Worm (Caenorhabditis elegans): Measurements from ENCODE around the gene ZC239.4.
"Not testable (repeated sequence)": the region's sequence is repeated elsewhere in the genome, so short reads cannot be mapped to it uniquely, and the experiment has no call there.

Gene ZC239.4

DNA sequence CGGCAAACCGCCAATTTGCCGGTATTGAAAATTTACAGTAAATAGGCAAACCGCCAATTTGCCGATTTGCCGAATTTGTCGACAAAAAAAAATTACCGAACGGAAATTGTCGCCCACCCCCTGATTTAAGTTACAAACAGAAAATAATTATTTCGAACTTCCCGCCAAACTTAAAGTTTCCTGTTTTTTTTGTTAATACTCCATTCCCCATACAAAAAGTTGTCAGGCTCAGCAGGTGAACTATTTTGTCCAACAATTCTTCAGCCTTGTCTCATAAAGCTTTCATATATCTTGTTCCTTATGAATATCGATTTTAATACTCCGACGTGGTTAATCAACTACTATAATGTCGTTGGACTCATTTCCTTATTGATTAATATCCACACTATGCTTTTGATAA is 10.6 kb upstream of the ZC239.4 start, which contains the start of gene sri-50:
Gene sri-50 (plus strand): TSS at position 301 of the 400 bp plus-strand sequence.
- no peak for TF ChIP-seq W03F9.2 (tag; optimal IDR thresholded peaks at IDR 0.05)
- TF ChIP-seq him-1 (tag; optimal IDR thresholded peaks at IDR 0.05), result no peak
- no peak for TF ChIP-seq dao-5 (tag; optimal IDR thresholded peaks at IDR 0.05)

DNA sequence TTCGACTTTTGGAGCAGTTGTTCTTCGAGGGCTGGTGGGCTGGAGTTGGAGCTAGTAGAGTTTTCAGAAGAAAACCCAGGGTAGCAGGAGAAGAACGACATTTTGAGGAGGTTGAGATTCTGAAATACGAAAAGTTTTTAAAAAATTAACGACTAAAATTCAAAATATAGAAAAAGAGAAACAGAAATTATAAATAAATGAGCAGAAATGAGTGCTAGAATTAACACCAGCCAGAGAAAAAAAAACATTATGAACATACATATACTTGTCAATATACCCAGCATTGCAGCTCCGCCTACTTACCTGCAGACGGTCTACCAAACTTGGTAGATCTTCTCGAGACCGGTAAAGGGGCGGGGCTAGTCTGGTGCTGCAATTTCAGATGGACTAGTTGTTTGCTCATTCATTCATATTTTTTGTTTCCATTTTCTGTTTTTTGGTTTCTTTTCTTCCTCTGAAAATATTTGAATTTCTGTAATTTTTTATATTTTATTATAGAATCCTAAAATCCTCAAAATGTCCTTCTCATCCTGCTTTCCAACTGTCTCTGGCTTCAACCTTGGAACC is 7.5 kb upstream of the ZC239.4 start, which contains the start of the genes ZC239.20 and ZC239.21:
Gene ZC239.20 (minus strand): TSS at position 101 of the 567 bp plus-strand sequence.
Gene ZC239.21 (plus strand): TSS at position 517 of the 567 bp plus-strand sequence.
- no peak for TF ChIP-seq dao-5 (tag; optimal IDR thresholded peaks at IDR 0.05)
- no peak for TF ChIP-seq W03F9.2 (tag; optimal IDR thresholded peaks at IDR 0.05)
- no peak for TF ChIP-seq him-1 (tag; optimal IDR thresholded peaks at IDR 0.05)

DNA sequence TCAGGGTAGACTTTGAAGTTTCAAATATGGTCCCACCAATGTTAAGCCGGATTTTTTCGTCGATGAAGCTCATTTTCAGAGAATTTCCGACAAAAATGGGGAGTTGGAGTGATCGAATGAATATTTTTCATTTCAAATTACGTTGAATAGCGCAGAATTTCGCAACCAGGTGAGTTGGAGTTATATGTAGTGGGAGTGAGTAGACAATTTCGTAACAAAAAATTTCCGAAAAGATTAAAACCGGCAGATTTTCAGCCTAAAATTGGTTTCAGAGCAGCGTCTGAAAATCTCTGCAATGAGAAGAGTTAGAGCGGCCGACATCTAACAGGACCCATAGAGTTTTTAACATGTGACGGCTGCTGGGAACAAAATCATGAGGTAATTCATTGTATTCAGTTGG is 5.3 kb upstream of the ZC239.4 start, which contains the start of gene sdz-35:
Gene sdz-35 (minus strand): TSS at position 101 of the 400 bp plus-strand sequence.
- TF ChIP-seq dao-5 (tag; optimal IDR thresholded peaks at IDR 0.05), result no peak
- TF ChIP-seq him-1 (tag; optimal IDR thresholded peaks at IDR 0.05), result no peak
- TF ChIP-seq W03F9.2 (tag; optimal IDR thresholded peaks at IDR 0.05), result no peak

DNA sequence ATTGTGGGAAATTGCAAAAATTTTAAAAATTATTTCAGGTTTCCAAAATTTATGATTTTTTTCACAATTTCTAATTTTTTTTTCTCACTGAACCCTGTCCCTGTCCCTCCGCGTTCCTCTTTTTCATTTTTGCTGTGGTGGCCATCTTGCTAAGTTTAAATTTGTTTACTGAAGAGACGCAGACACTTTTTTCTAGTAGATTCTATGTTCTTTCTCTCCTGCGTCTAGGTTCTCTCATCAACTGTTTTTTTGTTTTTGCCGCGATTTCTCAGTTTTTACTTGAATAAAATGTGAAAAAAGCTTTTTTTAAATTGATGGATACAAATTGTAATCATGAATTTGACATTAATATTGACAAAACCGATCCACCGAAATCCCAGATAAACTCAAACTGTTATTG is 4.7 kb upstream of the ZC239.4 start, which contains the start of gene ZC239.6:
Gene ZC239.6 (plus strand): TSS at position 381 of the 400 bp plus-strand sequence.
- TF ChIP-seq W03F9.2 (tag; optimal IDR thresholded peaks at IDR 0.05) (no peak), dao-5 (tag; optimal IDR thresholded peaks at IDR 0.05) (no peak), him-1 (tag; optimal IDR thresholded peaks at IDR 0.05) (no peak)

DNA sequence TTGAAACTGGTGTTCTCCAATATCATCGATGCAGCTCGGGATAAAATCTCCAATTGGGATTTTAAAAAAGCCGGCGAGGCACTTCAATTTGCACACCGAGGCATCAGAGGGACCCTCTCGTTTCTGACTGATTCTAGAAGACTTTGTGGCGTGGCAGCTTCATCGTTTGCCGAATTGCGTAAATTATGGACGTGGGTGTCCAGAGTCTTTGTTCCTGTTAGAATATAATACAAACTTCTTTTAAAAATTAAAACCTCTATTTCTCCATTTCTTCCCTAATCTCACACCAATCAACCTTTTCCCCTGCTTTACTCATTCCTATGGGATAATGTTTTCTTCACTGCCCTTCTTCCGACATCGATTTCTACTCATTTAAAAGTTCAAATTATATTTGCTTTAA is 3.6 kb upstream of the ZC239.4 start, which contains the start of gene ZC239.5:
Gene ZC239.5 (plus strand): TSS at position 301 of the 400 bp plus-strand sequence.
- TF ChIP-seq W03F9.2 (tag; optimal IDR thresholded peaks at IDR 0.05) (no peak), him-1 (tag; optimal IDR thresholded peaks at IDR 0.05) (no peak), dao-5 (tag; optimal IDR thresholded peaks at IDR 0.05) (no peak)

DNA sequence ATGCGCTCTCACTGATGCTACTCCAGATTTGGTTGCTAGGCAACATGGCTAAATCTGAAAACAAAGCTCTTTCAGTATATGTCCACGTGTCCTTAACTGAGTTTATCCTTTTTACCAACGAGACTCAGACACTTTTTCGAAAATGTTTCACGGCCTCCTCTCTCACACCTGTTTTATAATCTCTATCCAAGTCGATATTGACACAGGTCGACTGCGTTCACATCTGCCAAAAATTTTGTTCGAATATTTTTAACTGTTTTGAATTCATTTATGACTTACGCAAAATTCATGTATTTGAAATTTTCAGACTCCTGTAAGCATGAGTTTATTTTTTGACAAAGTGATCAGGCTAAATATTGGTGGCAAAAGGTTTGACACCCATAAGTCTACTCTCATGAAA is 1.8 kb downstream of the ZC239.4 start, which contains the start of gene ZC239.3:
Gene ZC239.3 (plus strand): TSS at position 301 of the 400 bp plus-strand sequence.
- not testable (repeated sequence) for TF ChIP-seq dao-5, W03F9.2, him-1 (tag; optimal IDR thresholded peaks at IDR 0.05)

DNA sequence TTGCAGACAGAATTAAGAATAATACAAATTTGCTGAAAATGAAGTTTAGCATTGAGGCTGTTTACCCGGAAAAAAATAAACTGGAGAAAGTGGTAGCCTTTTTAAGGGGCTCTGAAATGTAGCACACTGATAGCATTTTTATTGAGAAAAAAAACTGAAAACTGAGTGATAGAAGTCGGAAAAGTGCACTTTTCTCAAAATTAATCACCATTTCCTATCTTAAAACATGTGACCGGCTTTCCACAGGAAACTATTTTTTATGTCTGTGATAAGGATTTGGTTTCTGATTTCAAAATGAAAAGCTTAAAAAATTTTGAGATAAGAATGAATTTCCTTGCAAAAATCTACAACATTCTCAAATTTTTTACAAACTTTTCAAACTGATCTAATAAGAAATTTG is 6.7 kb downstream of the ZC239.4 start, which contains the start of gene ZC239.22:
Gene ZC239.22 (minus strand): TSS at position 101 of the 400 bp plus-strand sequence.
- no peak for TF ChIP-seq W03F9.2 (tag; optimal IDR thresholded peaks at IDR 0.05)
- no peak for TF ChIP-seq dao-5 (tag; optimal IDR thresholded peaks at IDR 0.05)
- no peak for TF ChIP-seq him-1 (tag; optimal IDR thresholded peaks at IDR 0.05)

DNA sequence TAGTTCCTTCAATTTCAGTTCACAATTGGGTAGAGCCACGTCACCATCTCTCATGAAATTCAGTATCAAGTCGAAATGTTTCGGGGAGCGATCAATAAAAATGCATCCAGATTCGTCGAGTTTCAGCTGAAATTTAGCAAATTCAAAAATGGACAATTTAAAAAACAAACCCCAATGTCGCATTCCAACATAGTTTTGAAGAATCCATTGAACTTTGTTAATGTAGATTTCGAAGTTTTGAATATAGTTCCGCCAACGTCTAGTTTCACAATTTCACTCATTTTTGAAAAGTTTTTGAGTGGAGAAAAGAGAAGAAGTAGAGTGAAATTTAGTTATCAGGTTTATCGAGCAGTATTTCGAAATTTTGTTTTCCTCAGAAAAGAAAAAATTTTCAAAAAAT is 7.7 kb downstream of the ZC239.4 start, which contains the start of gene ZC239.14:
Gene ZC239.14 (minus strand): TSS at position 305 of the 400 bp plus-strand sequence.
- TF ChIP-seq W03F9.2 (tag; optimal IDR thresholded peaks at IDR 0.05) (no peak), dao-5 (tag; optimal IDR thresholded peaks at IDR 0.05) (no peak), him-1 (tag; optimal IDR thresholded peaks at IDR 0.05) (no peak)

DNA sequence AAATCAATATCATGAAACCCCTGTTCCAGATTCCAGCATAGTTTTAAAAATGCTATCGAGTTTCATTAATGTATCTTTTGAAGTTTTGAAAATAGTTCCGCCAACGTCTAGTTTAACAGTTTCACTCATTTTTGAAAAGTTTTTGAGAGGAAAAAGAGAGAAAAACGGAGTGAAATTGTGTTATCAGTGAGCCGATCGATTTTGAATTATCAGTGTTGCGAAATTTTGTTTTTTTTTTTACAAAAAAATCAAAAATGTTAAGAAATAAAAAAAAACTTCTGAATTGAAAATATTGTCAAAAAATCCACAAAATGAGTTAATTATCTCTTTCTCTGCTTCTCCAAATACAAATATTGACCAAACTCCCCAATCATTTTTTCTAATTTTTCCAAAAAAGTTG is 8.7 kb downstream of the ZC239.4 start, which contains the start of gene ZC239.13:
Gene ZC239.13 (minus strand): TSS at position 154 of the 400 bp plus-strand sequence.
- TF ChIP-seq W03F9.2 (tag; optimal IDR thresholded peaks at IDR 0.05), result no peak
- TF ChIP-seq him-1 (tag; optimal IDR thresholded peaks at IDR 0.05), result no peak
- no peak for TF ChIP-seq dao-5 (tag; optimal IDR thresholded peaks at IDR 0.05)

DNA sequence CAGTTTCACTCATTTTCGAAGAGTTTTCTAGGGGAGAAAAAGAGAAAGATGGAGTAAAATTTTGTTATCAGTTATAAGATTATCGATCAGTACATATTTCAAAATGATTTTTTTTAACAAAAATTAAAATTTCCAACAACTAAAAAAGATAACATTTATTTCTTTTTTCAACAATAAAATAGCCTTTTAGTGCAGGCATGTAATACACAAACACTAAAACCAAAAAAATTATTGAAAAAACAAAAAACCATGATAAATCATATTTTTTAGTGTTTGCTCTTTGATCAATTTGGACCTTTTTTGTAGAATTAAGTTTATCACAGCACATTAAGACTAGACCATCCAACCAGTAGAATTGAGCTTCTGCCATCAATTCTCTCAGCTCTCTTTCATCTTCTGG is 10.6 kb downstream of the ZC239.4 start, which contains the start of gene ZC239.15:
Gene ZC239.15 (minus strand): TSS at position 101 of the 400 bp plus-strand sequence.
- TF ChIP-seq him-1 (tag; optimal IDR thresholded peaks at IDR 0.05) (no peak), W03F9.2 (tag; optimal IDR thresholded peaks at IDR 0.05) (no peak)

DNA sequence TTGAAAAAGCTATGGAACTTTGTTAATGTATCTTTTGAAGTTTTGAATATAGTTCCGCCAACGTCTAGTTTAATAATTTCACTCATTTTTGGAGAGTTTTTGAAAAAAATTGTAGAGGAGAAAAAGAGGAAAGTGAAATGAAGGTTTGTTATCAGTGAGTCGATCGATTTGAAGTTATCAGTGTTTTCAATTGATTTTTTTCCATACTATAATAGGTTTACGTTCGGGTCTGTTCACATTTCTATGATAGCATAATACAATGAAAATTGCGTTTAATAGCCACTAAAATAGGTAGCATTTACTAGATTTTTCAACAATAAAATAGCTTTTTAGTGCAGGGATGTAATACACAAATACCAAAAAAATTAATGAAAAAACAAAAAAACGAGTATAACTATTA is 11.2 kb downstream of the ZC239.4 start, which contains the start of gene ZC239.16:
Gene ZC239.16 (minus strand): TSS at position 120 of the 400 bp plus-strand sequence.
- TF ChIP-seq him-1 (tag; optimal IDR thresholded peaks at IDR 0.05) (no peak), W03F9.2 (tag; optimal IDR thresholded peaks at IDR 0.05) (no peak), dao-5 (tag; optimal IDR thresholded peaks at IDR 0.05) (no peak)

DNA sequence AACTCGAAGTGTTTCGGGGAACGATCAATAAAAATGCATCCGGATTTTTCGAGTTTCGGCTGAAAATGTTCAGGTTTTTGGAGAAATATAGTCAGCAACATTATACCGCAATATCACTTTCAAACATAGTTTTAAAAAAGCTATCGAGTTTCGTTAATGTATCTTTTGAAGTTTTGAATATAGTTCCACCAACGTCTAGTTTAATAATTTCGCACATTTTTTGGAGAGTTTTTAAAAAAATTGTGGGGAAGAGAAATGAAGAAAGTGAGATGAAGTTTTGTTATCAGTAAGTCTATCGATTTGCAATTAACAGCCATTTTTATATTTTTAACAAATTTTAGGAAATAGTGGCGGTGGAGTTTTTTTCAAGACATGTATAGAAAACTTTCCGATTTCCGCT is 11.8 kb downstream of the ZC239.4 start, which contains the start of gene ZC239.17:
Gene ZC239.17 (minus strand): TSS at position 101 of the 400 bp plus-strand sequence.
- TF ChIP-seq dao-5 (tag; optimal IDR thresholded peaks at IDR 0.05) (no peak), him-1 (tag; optimal IDR thresholded peaks at IDR 0.05) (no peak), W03F9.2 (tag; optimal IDR thresholded peaks at IDR 0.05) (no peak)

DNA sequence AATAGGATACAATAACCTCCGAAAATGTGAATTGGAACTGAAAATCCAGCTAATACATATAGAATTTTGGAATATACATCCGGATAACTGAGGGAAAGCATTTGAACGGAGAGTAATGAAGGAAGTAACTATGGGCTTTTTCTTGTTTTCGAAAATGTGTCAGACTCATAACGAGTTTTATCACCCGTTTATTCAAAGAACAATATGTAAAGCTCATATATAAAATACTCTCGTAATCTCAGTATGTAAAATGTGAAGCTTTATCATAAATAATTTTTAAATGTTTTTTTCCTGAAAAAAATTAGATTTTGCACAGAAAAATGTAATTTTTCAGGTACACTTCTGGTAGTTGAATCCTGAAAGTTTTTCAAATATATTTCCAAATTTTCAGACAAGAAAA is 16.4 kb downstream of the ZC239.4 start, which contains the start of gene srh-297:
Gene srh-297 (minus strand): TSS at position 101 of the 400 bp plus-strand sequence.
- TF ChIP-seq W03F9.2 (tag; optimal IDR thresholded peaks at IDR 0.05) (no peak), dao-5 (tag; optimal IDR thresholded peaks at IDR 0.05) (no peak), him-1 (tag; optimal IDR thresholded peaks at IDR 0.05) (no peak)

DNA sequence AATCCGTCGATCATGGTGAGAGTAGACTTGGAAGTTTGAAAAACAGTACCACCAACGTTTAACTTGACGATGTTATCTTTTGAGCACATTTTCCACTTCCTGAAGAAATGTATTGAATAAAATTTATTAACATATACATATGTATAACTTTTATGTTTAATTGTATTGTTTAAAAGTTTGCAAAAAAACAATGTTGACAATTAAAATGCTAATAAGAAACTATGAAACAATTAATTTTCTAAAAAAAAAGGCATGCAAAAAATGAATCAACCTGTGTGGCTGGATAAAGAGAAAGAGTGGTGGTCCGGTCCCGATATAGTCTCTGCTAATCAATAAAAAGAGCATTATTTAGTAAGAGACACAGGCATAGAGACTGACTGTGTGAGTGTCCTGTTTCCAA is 20.7 kb downstream of the ZC239.4 start, which contains the start of gene C17F4.8:
Gene C17F4.8 (minus strand): TSS at position 101 of the 400 bp plus-strand sequence.
- TF ChIP-seq him-1 (tag; optimal IDR thresholded peaks at IDR 0.05), result no peak
- no peak for TF ChIP-seq dao-5 (tag; optimal IDR thresholded peaks at IDR 0.05)
- no peak for TF ChIP-seq W03F9.2 (tag; optimal IDR thresholded peaks at IDR 0.05)
